Fruit fly (Drosophila melanogaster): ENCODE data around the gene Qtzl.

DNA sequence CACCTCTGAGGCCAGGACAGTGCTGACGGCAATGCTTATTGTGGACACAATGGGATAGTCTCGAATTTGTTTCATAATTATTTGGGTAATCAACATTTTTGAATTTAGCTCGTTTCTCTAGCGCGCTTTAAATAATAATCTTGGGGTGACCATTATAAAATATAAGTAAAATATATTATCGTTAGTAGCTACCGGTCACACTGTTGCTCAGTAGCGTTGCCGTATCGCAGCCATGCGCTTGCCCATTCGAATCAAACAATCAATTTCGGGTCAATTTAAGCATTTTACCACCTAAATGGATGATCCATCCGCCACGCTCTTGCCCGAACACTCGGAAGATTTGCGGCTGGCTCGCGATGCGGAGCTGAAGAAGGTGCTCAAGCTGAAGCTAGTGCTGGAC lies 5.8 kb upstream of the Qtzl start, which contains the start of the genes zuc and dgt2:
- TF ChIP-seq CG1832 (GFP tag; optimal IDR thresholded peaks at IDR 0.05): no peak
- TF ChIP-seq fru (optimal IDR thresholded peaks at IDR 0.05): no peak
- TF ChIP-seq Nf-YB (GFP tag; optimal IDR thresholded peaks at IDR 0.05): no peak
- no peak for TF ChIP-seq CG11456 (GFP tag; IDR thresholded peaks at IDR 0.05)
- no peak for TF ChIP-seq Hsf (GFP tag; optimal IDR thresholded peaks at IDR 0.05)
- no peak for TF ChIP-seq E2f1 (GFP tag; IDR thresholded peaks at IDR 0.05)
- TF ChIP-seq Bgb (GFP tag; IDR thresholded peaks at IDR 0.05; ENCODE audit: partially characterized antibody): no peak
- no peak for TF ChIP-seq CG18619 (GFP tag; optimal IDR thresholded peaks at IDR 0.05)
- TF ChIP-seq usp (GFP tag; optimal IDR thresholded peaks at IDR 0.05): no peak
- no peak for TF ChIP-seq gsb-n (tag; optimal IDR thresholded peaks at IDR 0.05)
- TF ChIP-seq Hr3 (GFP tag; optimal IDR thresholded peaks at IDR 0.05): no peak
- TF ChIP-seq ranshi (GFP tag; IDR thresholded peaks at IDR 0.05): peak; percentile 91
- TF ChIP-seq knrl (GFP tag; IDR thresholded peaks at IDR 0.05; ENCODE audit: partially characterized antibody): 0 out of 3 replicates have a peak, but pooled peaks have one; percentile 9

Measured in whole organism, embryonic.